Worm (Caenorhabditis elegans): ENCODE data around the gene K03A11.6.

- TF ChIP-seq ceh-36 (tag; optimal IDR thresholded peaks at IDR 0.05), result no peak
- TF ChIP-seq ama-1 (optimal IDR thresholded peaks at IDR 0.05), result no peak
- no peak for TF ChIP-seq hmbx-1 (tag; optimal IDR thresholded peaks at IDR 0.05)
- TF ChIP-seq B0310.2 (tag; optimal IDR thresholded peaks at IDR 0.05), result no peak
These were observed at the start of gene K03A11.6 for ce11 chrX:13055560-13055959.

Data from whole organism, early embryonic.